Worm (Caenorhabditis elegans): ENCODE measurements around the gene ver-3.
A peak's percentile ranks its signal among the peaks of the same experiment; 100 is the strongest.

ver-3 gene

DNA sequence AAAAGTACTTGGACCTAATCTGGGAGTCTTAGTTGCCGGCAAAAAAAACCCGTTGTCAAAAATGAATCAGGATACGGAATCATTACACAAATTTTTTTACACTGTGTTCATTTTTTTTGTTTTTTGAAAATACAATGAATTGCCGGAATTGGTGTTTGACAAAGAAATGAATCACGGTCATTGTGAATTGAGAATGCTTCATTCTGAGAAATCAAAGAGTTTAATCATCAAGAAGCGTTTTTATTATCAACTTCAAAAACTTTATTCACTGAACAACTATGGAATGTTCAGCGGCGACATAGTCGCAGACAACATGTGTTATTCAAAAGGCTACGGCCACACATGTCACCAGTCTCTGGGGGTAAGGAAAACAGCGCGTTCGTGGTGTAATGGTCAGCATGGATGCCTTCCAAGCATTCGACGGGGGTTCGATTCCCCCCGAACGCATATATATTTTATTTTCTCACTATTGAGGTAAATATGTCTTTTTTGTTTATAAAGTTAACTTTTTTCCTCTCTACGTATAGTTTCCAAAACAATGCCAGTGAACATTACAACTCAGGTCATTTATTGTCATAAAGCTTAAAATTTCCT lies 28.7 kb upstream of the ver-3 start, which contains the start of gene nas-10 (continued):
- TF ChIP-seq F39B2.1 (GFP tag; IDR thresholded peaks at IDR 0.05), result no peak
- TF ChIP-seq snpc-1.1 (tag; optimal IDR thresholded peaks at IDR 0.05; ENCODE audit: insufficient read depth), result peak; percentile 58
- TF ChIP-seq dpff-1 (tag; optimal IDR thresholded peaks at IDR 0.05), result no peak
- TF ChIP-seq D2030.7 (GFP tag; IDR thresholded peaks at IDR 0.05), result peak; percentile 73
- no peak for TF ChIP-seq lin-40 (tag; optimal IDR thresholded peaks at IDR 0.05)
- TF ChIP-seq ets-4 (GFP tag; optimal IDR thresholded peaks at IDR 0.05), result peak; percentile 56
- TF ChIP-seq hmg-1.2 (GFP tag; IDR thresholded peaks at IDR 0.05), result peak; percentile 84
- no peak for TF ChIP-seq ceh-79 (tag; optimal IDR thresholded peaks at IDR 0.05)
- no peak for TF ChIP-seq B0336.3 (GFP tag; IDR thresholded peaks at IDR 0.05)
- TF ChIP-seq Y53F4B.3 (GFP tag; IDR thresholded peaks at IDR 0.05), result 0 out of 2 replicates have a peak, but pooled peaks have one; percentile 5
- TF ChIP-seq unc-62 (GFP tag; optimal IDR thresholded peaks at IDR 0.05), result no peak
- TF ChIP-seq nfya-2 (GFP tag; IDR thresholded peaks at IDR 0.05), result no peak
- no peak for TF ChIP-seq pha-4 (tag; optimal IDR thresholded peaks at IDR 0.05)
- TF ChIP-seq xnd-1 (tag; optimal IDR thresholded peaks at IDR 0.05), result no peak
- TF ChIP-seq F57C9.4 (tag; optimal IDR thresholded peaks at IDR 0.05), result peak; percentile 7
- TF ChIP-seq athp-1 (tag; optimal IDR thresholded peaks at IDR 0.05), result peak; percentile 41
- no peak; the same call in 1 of the 2 replicates for TF ChIP-seq mcd-1 (GFP tag; IDR thresholded peaks at IDR 0.05)
- no peak for TF ChIP-seq bed-2 (GFP tag; IDR thresholded peaks at IDR 0.05)
- TF ChIP-seq snpc-3.4 (tag; optimal IDR thresholded peaks at IDR 0.05), result peak; percentile 87
- peak; percentile 59 for TF ChIP-seq nhr-27 (tag; optimal IDR thresholded peaks at IDR 0.05)
- TF ChIP-seq efl-1 (GFP tag; optimal IDR thresholded peaks at IDR 0.05), result no peak
- TF ChIP-seq K12H6.12 (tag; optimal IDR thresholded peaks at IDR 0.05), result peak; percentile 47
- peak; percentile 40 for TF ChIP-seq mel-28 (tag; optimal IDR thresholded peaks at IDR 0.05; ENCODE audit: borderline replicate concordance)
- TF ChIP-seq ztf-6 (GFP tag; IDR thresholded peaks at IDR 0.05), result no peak
- peak; percentile 99 for TF ChIP-seq tbp1 (GFP tag; optimal IDR thresholded peaks at IDR 0.05)
- 0 out of 2 replicates have a peak, but pooled peaks have one; percentile 59 for TF ChIP-seq ztf-28 (GFP tag; IDR thresholded peaks at IDR 0.05)
- peak; percentile 97 for TF ChIP-seq B0261.1 (tag; optimal IDR thresholded peaks at IDR 0.05)
- TF ChIP-seq akir-1 (GFP tag; optimal IDR thresholded peaks at IDR 0.05), result no peak
- TF ChIP-seq cebp-2 (GFP tag; IDR thresholded peaks at IDR 0.05), result 0 out of 2 replicates have a peak, but pooled peaks have one; percentile 38
- no peak for TF ChIP-seq Y79H2A.3 (GFP tag; conservative IDR thresholded peaks at IDR 0.05)
- no peak for TF ChIP-seq attf-3 (GFP tag; conservative IDR thresholded peaks at IDR 0.05)
- TF ChIP-seq lir-1 (GFP tag; conservative IDR thresholded peaks at IDR 0.05), result 0 out of 2 replicates have a peak, but pooled peaks have one; percentile 10
- TF ChIP-seq nhr-179 (tag; optimal IDR thresholded peaks at IDR 0.05), result peak; percentile 64
- TF ChIP-seq tlf-1 (GFP tag; optimal IDR thresholded peaks at IDR 0.05), result no peak
- TF ChIP-seq chd-7 (tag; optimal IDR thresholded peaks at IDR 0.05), result peak; percentile 53
- TF ChIP-seq ztf-18 (tag; optimal IDR thresholded peaks at IDR 0.05), result peak; percentile 69
- TF ChIP-seq somi-1 (GFP tag; optimal IDR thresholded peaks at IDR 0.05), result peak; percentile 9
- TF ChIP-seq B0019.2 (GFP tag; conservative IDR thresholded peaks at IDR 0.05), result no peak
- peak; percentile 83 for TF ChIP-seq madf-10 (tag; optimal IDR thresholded peaks at IDR 0.05)
- TF ChIP-seq F49E8.2 (tag; optimal IDR thresholded peaks at IDR 0.05; ENCODE audit: insufficient read depth), result no peak
- TF ChIP-seq sea-2 (GFP tag; IDR thresholded peaks at IDR 0.05), result no peak
- 0 out of 2 replicates have a peak, but pooled peaks have one; percentile 25 for TF ChIP-seq aptf-2 (GFP tag; conservative IDR thresholded peaks at IDR 0.05)
- peak; percentile 78; the same call in 1 of the 2 replicates for TF ChIP-seq ztf-25 (GFP tag; IDR thresholded peaks at IDR 0.05)
- no peak for TF ChIP-seq C17E4.6 (GFP tag; IDR thresholded peaks at IDR 0.05)
- TF ChIP-seq aptf-3 (GFP tag; IDR thresholded peaks at IDR 0.05), result 0 out of 2 replicates have a peak, but pooled peaks have one; percentile 11
- peak; percentile 34 for TF ChIP-seq hlh-12 (tag; optimal IDR thresholded peaks at IDR 0.05)
- TF ChIP-seq F55B11.4 (tag; optimal IDR thresholded peaks at IDR 0.05; ENCODE audit: borderline replicate concordance, insufficient read depth), result no peak
- TF ChIP-seq ceh-58 (GFP tag; IDR thresholded peaks at IDR 0.05), result 0 out of 2 replicates have a peak, but pooled peaks have one; percentile 47
